Fruit fly (Drosophila melanogaster): ENCODE measurements around the gene CG7384.

- TF ChIP-seq CG7101 (tag; optimal IDR thresholded peaks at IDR 0.05) (no peak), pad (GFP tag; optimal IDR thresholded peaks at IDR 0.05) (no peak), kay (GFP tag; ENCODE audit: borderline replicate concordance) (no peak)
Measured at dm6 chr2L:10522174-10522893, 12.1 kb upstream of the CG7384 start.

All from whole organism, adult.